Worm (Caenorhabditis elegans) whole organism, L2 larva: ENCODE data around the gene glb-28.

Experiments
- C34F6.9 ChIP-seq: fragments of 150-350 bp; optimal IDR thresholded peaks from 2 replicates; lab custom pipeline; 2014; ENCODE audit warnings: missing biosample characterization, missing genetic modification characterization
- F13H6.1 ChIP-seq: sonication (generic microtip); optimal IDR thresholded peaks from 2 replicates; lab custom pipeline; 2016; ENCODE audit warnings: missing genetic modification characterization, missing compliant biosample characterization
- R02D3.7 ChIP-seq: fragments of 150-350 bp; optimal IDR thresholded peaks from 2 replicates; lab custom pipeline; 2014; ENCODE audit warnings: missing biosample characterization, missing genetic modification characterization
- Y55F3AM.14 ChIP-seq: fragments of 200-800 bp; sonication (Bioruptor generic); optimal IDR thresholded peaks from 2 replicates; lab custom pipeline; 2018; ENCODE audit warnings: mild to moderate bottlenecking, missing genetic modification characterization, missing compliant biosample characterization
- ZK546.5 ChIP-seq: sonication (generic microtip); optimal IDR thresholded peaks from 2 replicates; lab custom pipeline; 2017; ENCODE audit warnings: missing biosample characterization, missing genetic modification characterization
- alr-1 ChIP-seq: fragments of 150-350 bp; optimal IDR thresholded peaks from 2 replicates; lab custom pipeline; 2014; ENCODE audit warnings: missing biosample characterization, missing genetic modification characterization
- aly-2 ChIP-seq: fragments of 150-350 bp; optimal IDR thresholded peaks from 2 replicates; lab custom pipeline; 2014; ENCODE audit warnings: missing biosample characterization, missing genetic modification characterization
- ama-1 ChIP-seq: fragments of 150-350 bp; optimal IDR thresholded peaks from 2 replicates; lab custom pipeline; 2018; ENCODE audit warnings: inconsistent platforms
- blmp-1 ChIP-seq: sonication (generic microtip); optimal IDR thresholded peaks from 2 replicates; lab custom pipeline; 2017; ENCODE audit warnings: missing genetic modification characterization, mild to moderate bottlenecking, missing compliant biosample characterization, antibody characterized with exemption, moderate library complexity; ENCODE audit not compliant: insufficient read depth
- ceh-16 ChIP-seq: fragments of 150-350 bp; optimal IDR thresholded peaks from 2 replicates; lab custom pipeline; 2014; ENCODE audit warnings: missing biosample characterization, missing genetic modification characterization
- ceh-82 ChIP-seq: fragments of 150-350 bp; optimal IDR thresholded peaks from 2 replicates; lab custom pipeline; 2014; ENCODE audit warnings: missing biosample characterization, missing genetic modification characterization
- crh-2 ChIP-seq: sonication (generic microtip); optimal IDR thresholded peaks from 2 replicates; lab custom pipeline; 2017; ENCODE audit warnings: missing biosample characterization, missing genetic modification characterization
- dmd-4 ChIP-seq: sonication (generic microtip); optimal IDR thresholded peaks from 2 replicates; lab custom pipeline; 2017; ENCODE audit warnings: missing biosample characterization, missing genetic modification characterization
- egl-27 ChIP-seq: sonication (generic microtip); optimal IDR thresholded peaks from 3 replicates; lab custom pipeline; 2017; ENCODE audit warnings: missing biosample characterization, missing genetic modification reagents, missing genetic modification characterization
- elt-1 ChIP-seq: fragments of 150-350 bp; optimal IDR thresholded peaks from 2 replicates; lab custom pipeline; 2014; ENCODE audit warnings: missing biosample characterization, missing genetic modification characterization
- elt-3 ChIP-seq: sonication (generic microtip); optimal IDR thresholded peaks from 2 replicates; lab custom pipeline; 2017; ENCODE audit warnings: missing biosample characterization, missing genetic modification characterization
- fos-1 ChIP-seq: fragments of 150-350 bp; optimal IDR thresholded peaks from 2 replicates; lab custom pipeline; 2014; ENCODE audit warnings: missing biosample characterization, missing genetic modification characterization
- gmeb-1 ChIP-seq: fragments of 150-350 bp; optimal IDR thresholded peaks from 2 replicates; lab custom pipeline; 2014; ENCODE audit warnings: missing biosample characterization, missing genetic modification characterization
- lin-11 ChIP-seq: fragments of 150-350 bp; sonication (generic microtip); optimal IDR thresholded peaks from 2 replicates; lab custom pipeline; 2014; ENCODE audit warnings: missing biosample characterization, missing genetic modification characterization, inconsistent platforms, mixed read lengths
- lin-13 ChIP-seq: fragments of 150-350 bp; optimal IDR thresholded peaks from 2 replicates; lab custom pipeline; 2014; ENCODE audit warnings: missing biosample characterization, missing genetic modification reagents, missing genetic modification characterization
- lin-39 ChIP-seq: fragments of 150-350 bp; optimal IDR thresholded peaks from 2 replicates; lab custom pipeline; 2014; ENCODE audit warnings: missing biosample characterization, missing genetic modification reagents, missing genetic modification characterization
- mab-5 ChIP-seq: fragments of 150-350 bp; optimal IDR thresholded peaks from 2 replicates; lab custom pipeline; 2014; ENCODE audit warnings: missing biosample characterization, missing genetic modification characterization
- mbf-1 ChIP-seq: sonication (generic microtip); optimal IDR thresholded peaks from 2 replicates; lab custom pipeline; 2017; ENCODE audit warnings: missing biosample characterization, missing genetic modification characterization
- mdl-1 ChIP-seq, 2 experiments: fragments of 150-350 bp in 1 of 2; sonication (generic microtip) in 1 of 2; optimal IDR thresholded peaks; 2 replicates each; lab custom pipeline; 2017; ENCODE audit warnings: missing biosample characterization in 2 of 2, missing genetic modification characterization in 2 of 2
- nhr-10 ChIP-seq: sonication (generic microtip); optimal IDR thresholded peaks from 2 replicates; lab custom pipeline; 2017; ENCODE audit warnings: missing biosample characterization, missing genetic modification characterization
- nhr-11 ChIP-seq: fragments of 150-350 bp; optimal IDR thresholded peaks from 2 replicates; lab custom pipeline; 2014; ENCODE audit warnings: missing biosample characterization, missing genetic modification characterization
- nhr-12 ChIP-seq: fragments of 150-350 bp; optimal IDR thresholded peaks from 2 replicates; lab custom pipeline; 2014; ENCODE audit warnings: missing biosample characterization, missing genetic modification characterization
- nhr-129 ChIP-seq: fragments of 150-350 bp; optimal IDR thresholded peaks from 2 replicates; lab custom pipeline; 2014; ENCODE audit warnings: missing biosample characterization, missing genetic modification characterization
- nhr-21 ChIP-seq: fragments of 150-350 bp; optimal IDR thresholded peaks from 2 replicates; lab custom pipeline; 2014; ENCODE audit warnings: missing biosample characterization, missing genetic modification characterization
- nhr-23 ChIP-seq: fragments of 150-350 bp; optimal IDR thresholded peaks from 2 replicates; lab custom pipeline; 2014; ENCODE audit warnings: missing biosample characterization, missing genetic modification reagents, missing genetic modification characterization
- nhr-237 ChIP-seq: fragments of 150-350 bp; optimal IDR thresholded peaks from 2 replicates; lab custom pipeline; 2014; ENCODE audit warnings: missing biosample characterization, missing genetic modification characterization
- nhr-25 ChIP-seq: fragments of 150-350 bp; sonication (generic microtip); optimal IDR thresholded peaks from 3 replicates; lab custom pipeline; 2014; ENCODE audit warnings: missing biosample characterization, missing genetic modification characterization
- nhr-6 ChIP-seq: fragments of 150-350 bp; optimal IDR thresholded peaks from 2 replicates; lab custom pipeline; 2014; ENCODE audit warnings: missing biosample characterization, missing genetic modification characterization
- nhr-77 ChIP-seq: fragments of 150-350 bp; optimal IDR thresholded peaks from 2 replicates; lab custom pipeline; 2014; ENCODE audit warnings: missing biosample characterization, missing genetic modification characterization
- peb-1 ChIP-seq: fragments of 150-350 bp; optimal IDR thresholded peaks from 2 replicates; lab custom pipeline; 2014; ENCODE audit warnings: missing biosample characterization, missing genetic modification characterization
- sem-4 ChIP-seq: fragments of 150-350 bp; optimal IDR thresholded peaks from 2 replicates; lab custom pipeline; 2014; ENCODE audit warnings: missing biosample characterization, missing genetic modification reagents, missing genetic modification characterization
- skn-1 ChIP-seq: sonication (generic microtip); optimal IDR thresholded peaks from 2 replicates; lab custom pipeline; 2017; ENCODE audit warnings: missing biosample characterization, missing genetic modification characterization
- sma-3 ChIP-seq: sonication (generic microtip); optimal IDR thresholded peaks from 2 replicates; lab custom pipeline; 2016; ENCODE audit warnings: missing genetic modification reagents, missing genetic modification characterization, missing compliant biosample characterization
- sma-9 ChIP-seq, 2 experiments: fragments of 150-350 bp in 1 of 2; sonication (generic microtip) in 1 of 2; optimal IDR thresholded peaks; 2 replicates each; lab custom pipeline; 2014 to 2016; ENCODE audit warnings: missing genetic modification characterization in 2 of 2, mild to moderate bottlenecking in 1 of 2, missing biosample characterization in 1 of 2, missing compliant biosample characterization in 1 of 2, missing genetic modification reagents in 1 of 2, moderate library complexity in 1 of 2
- snpc-4 ChIP-seq: fragments of 150-350 bp; optimal IDR thresholded peaks from 2 replicates; lab custom pipeline; 2014; ENCODE audit warnings: missing biosample characterization, missing genetic modification characterization
- unc-39 ChIP-seq: fragments of 150-350 bp; optimal IDR thresholded peaks from 2 replicates; lab custom pipeline; 2014; ENCODE audit warnings: missing biosample characterization, missing genetic modification characterization
- unc-55 ChIP-seq: fragments of 150-350 bp; sonication (generic microtip); optimal IDR thresholded peaks from 3 replicates; lab custom pipeline; 2014; ENCODE audit warnings: missing biosample characterization, missing genetic modification reagents, missing genetic modification characterization
- unc-62 ChIP-seq: fragments of 150-350 bp; optimal IDR thresholded peaks from 2 replicates; lab custom pipeline; 2014; ENCODE audit warnings: missing biosample characterization, missing genetic modification reagents, missing genetic modification characterization
- zag-1 ChIP-seq: fragments of 150-350 bp; optimal IDR thresholded peaks from 2 replicates; lab custom pipeline; 2014; ENCODE audit warnings: missing biosample characterization, missing genetic modification characterization
- ztf-1 ChIP-seq: fragments of 200-800 bp; sonication (Bioruptor generic); conservative IDR thresholded peaks from 2 replicates; pipeline ENCODE4 v1.3.6; 2022; ENCODE audit warnings: missing genetic modification characterization, missing compliant biosample characterization
- ztf-11 ChIP-seq: sonication (generic microtip); optimal IDR thresholded peaks from 2 replicates; lab custom pipeline; 2017; ENCODE audit warnings: missing biosample characterization, missing genetic modification characterization
- ztf-4 ChIP-seq: fragments of 150-350 bp; optimal IDR thresholded peaks from 2 replicates; lab custom pipeline; 2014; ENCODE audit warnings: missing biosample characterization, missing genetic modification characterization

Gene glb-28

DNA sequence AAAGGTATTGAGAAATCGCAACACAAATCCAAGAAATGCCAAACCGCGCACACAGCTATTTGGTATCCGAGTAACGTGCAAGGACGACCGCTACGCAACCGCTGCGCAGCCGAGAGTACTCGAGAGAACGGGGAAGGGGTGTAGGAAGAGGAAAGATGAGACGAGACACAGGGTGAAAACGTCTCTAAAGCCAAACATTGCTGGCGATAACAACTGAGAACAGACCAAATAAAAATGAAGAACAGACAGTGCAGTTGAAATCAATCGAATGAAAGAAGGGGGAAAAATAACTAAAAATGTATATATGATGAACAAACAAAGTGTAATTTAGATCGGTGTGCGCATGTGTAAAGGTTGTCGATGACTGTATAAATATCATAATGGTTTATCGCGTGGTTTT lies 35.8 kb downstream of the glb-28 start (continued):
- TF ChIP-seq ceh-16 (tag; lab: Kevin White, UChicago) (no peak), nhr-25 (tag; lab: Kevin White, UChicago) (peak; percentile 25), elt-1 (tag; lab: Kevin White, UChicago) (no peak), mab-5 (tag; lab: Kevin White, UChicago) (no peak)
- TF ChIP-seq, all 48 proteins: peak for 11

DNA sequence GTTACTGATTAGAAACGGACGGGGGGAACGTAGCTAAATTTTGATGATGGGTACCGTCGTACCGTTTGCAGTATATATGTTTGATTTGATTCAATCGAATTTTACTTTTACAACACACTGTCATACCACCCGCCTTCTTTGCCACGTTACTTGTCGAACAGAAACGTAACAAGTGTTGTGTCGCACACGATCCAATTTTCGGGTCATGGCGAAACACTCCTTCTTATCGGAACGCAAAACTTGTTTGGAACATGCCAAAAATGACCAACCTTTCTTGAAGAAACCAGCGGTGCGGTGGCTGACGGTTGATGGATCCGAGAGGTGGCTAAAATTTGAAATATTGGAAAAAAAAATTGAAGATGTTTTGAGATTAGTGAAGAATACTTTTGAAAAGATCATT lies 36.7 kb downstream of the glb-28 start:
- TF ChIP-seq snpc-4 (tag; lab: Kevin White, UChicago) = no peak
- TF ChIP-seq blmp-1 (tag; lab: Kevin White, UChicago) = no peak
- TF ChIP-seq ztf-11 (tag; lab: Kevin White, UChicago) = no peak
- no peak for TF ChIP-seq fos-1 (tag; lab: Kevin White, UChicago)
- no peak for TF ChIP-seq ZK546.5 (tag; lab: Kevin White, UChicago)
- no peak for TF ChIP-seq dmd-4 (tag; lab: Kevin White, UChicago)
- TF ChIP-seq mab-5 (tag; lab: Kevin White, UChicago) = no peak
- no peak for TF ChIP-seq nhr-12
- TF ChIP-seq nhr-25 (tag; lab: Kevin White, UChicago) = peak; percentile 37
- TF ChIP-seq sma-3 = no peak
- TF ChIP-seq F13H6.1 (tag; lab: Kevin White, UChicago) = no peak
- TF ChIP-seq R02D3.7 (tag; lab: Kevin White, UChicago) = no peak
- TF ChIP-seq ztf-4 (tag; lab: Kevin White, UChicago) = no peak
- peak; percentile 1 for TF ChIP-seq sma-9 (GFP tag; optimal IDR thresholded peaks at IDR 0.05; lab: Kevin White, UChicago)
- TF ChIP-seq sma-9 (tag; optimal IDR thresholded peaks at IDR 0.05; lab: Kevin White, UChicago) = no peak
- TF ChIP-seq gmeb-1 (tag; lab: Kevin White, UChicago) = no peak

DNA sequence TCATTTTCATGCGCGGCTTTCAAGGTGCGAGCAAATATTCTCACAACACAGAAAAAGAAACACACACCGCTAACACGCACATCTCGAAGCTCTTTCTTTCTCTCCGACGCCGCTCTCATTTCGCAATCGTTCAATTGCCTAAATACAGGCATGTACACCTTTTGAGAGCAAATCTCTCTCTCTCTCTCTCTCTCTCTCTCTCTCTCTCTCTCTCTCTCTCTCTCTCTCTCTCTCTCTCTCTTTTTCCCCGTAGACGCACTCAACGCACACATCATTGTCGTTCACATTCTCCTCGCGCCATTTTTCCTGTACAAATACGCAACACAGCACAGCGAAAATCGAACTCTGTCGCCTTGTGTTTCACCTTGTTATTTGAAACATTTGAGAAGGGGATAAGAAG lies 37.7 kb downstream of the glb-28 start:
- no peak for TF ChIP-seq unc-39 (tag; lab: Kevin White, UChicago)
- TF ChIP-seq sma-9 (GFP tag; optimal IDR thresholded peaks at IDR 0.05; lab: Kevin White, UChicago) = no peak
- TF ChIP-seq sma-9 (tag; optimal IDR thresholded peaks at IDR 0.05; lab: Kevin White, UChicago) = no peak
- no peak for TF ChIP-seq mdl-1 (tag; optimal IDR thresholded peaks at IDR 0.05; lab: Kevin White, UChicago)
- no peak for TF ChIP-seq peb-1 (tag; lab: Kevin White, UChicago)
- no peak for TF ChIP-seq alr-1 (tag; lab: Kevin White, UChicago)
- no peak for TF ChIP-seq unc-55 (GFP tag; lab: Kevin White, UChicago)
- TF ChIP-seq Y55F3AM.14 = no peak
- TF ChIP-seq F13H6.1 (tag; lab: Kevin White, UChicago) = peak; percentile 16
- no peak for TF ChIP-seq lin-39 (tag; lab: Kevin White, UChicago)
- TF ChIP-seq mbf-1 (tag; lab: Kevin White, UChicago) = no peak
- TF ChIP-seq ceh-82 (tag; lab: Kevin White, UChicago) = no peak
- TF ChIP-seq aly-2 (tag; lab: Kevin White, UChicago) = no peak
- TF ChIP-seq mab-5 (tag; lab: Kevin White, UChicago) = no peak
- peak; percentile 41 for TF ChIP-seq crh-2 (tag; lab: Kevin White, UChicago)
- TF ChIP-seq ztf-11 (tag; lab: Kevin White, UChicago) = no peak
- no peak for TF ChIP-seq ZK546.5 (tag; lab: Kevin White, UChicago)
- TF ChIP-seq nhr-11 (tag; lab: Kevin White, UChicago) = no peak
- no peak for TF ChIP-seq sem-4 (tag; lab: Kevin White, UChicago)
- TF ChIP-seq unc-62 (GFP tag; lab: Kevin White, UChicago) = no peak
- TF ChIP-seq nhr-23 (tag; lab: Kevin White, UChicago) = no peak
- no peak for TF ChIP-seq nhr-77 (tag; lab: Kevin White, UChicago)
- TF ChIP-seq nhr-129 = peak; percentile 57
- TF ChIP-seq nhr-21 (tag; lab: Kevin White, UChicago) = no peak
- no peak for TF ChIP-seq gmeb-1 (tag; lab: Kevin White, UChicago)
- TF ChIP-seq ztf-4 (tag; lab: Kevin White, UChicago) = no peak
- TF ChIP-seq egl-27 (tag; lab: Kevin White, UChicago) = peak; percentile 36
- no peak for TF ChIP-seq nhr-6 (tag; lab: Kevin White, UChicago)
- TF ChIP-seq R02D3.7 (tag; lab: Kevin White, UChicago) = no peak
- TF ChIP-seq lin-11 (tag; lab: Kevin White, UChicago) = no peak
- TF ChIP-seq nhr-10 = no peak
- TF ChIP-seq fos-1 (tag; lab: Kevin White, UChicago) = peak; percentile 23
- no peak for TF ChIP-seq sma-3
- TF ChIP-seq elt-1 (tag; lab: Kevin White, UChicago) = no peak
- TF ChIP-seq snpc-4 (tag; lab: Kevin White, UChicago) = no peak
- TF ChIP-seq zag-1 (tag; lab: Kevin White, UChicago) = no peak
- no peak for TF ChIP-seq dmd-4 (tag; lab: Kevin White, UChicago)
- no peak for TF ChIP-seq elt-3 (tag; lab: Kevin White, UChicago)
- TF ChIP-seq nhr-25 (tag; lab: Kevin White, UChicago) = peak; percentile 11
- no peak for TF ChIP-seq ama-1 (lab: Kevin White, UChicago)
- TF ChIP-seq nhr-12 = no peak
- no peak for TF ChIP-seq lin-13 (GFP tag; lab: Kevin White, UChicago)
- TF ChIP-seq ztf-1 = no peak
- no peak for TF ChIP-seq blmp-1 (tag; lab: Kevin White, UChicago)
- TF ChIP-seq nhr-237 (tag; lab: Kevin White, UChicago) = no peak
- TF ChIP-seq C34F6.9 (tag; lab: Kevin White, UChicago) = no peak
- TF ChIP-seq skn-1 (tag; lab: Kevin White, UChicago) = no peak
